Worm (Caenorhabditis elegans) whole organism, late embryonic: ENCODE results near the gene F16G10.13.

ENCODE experiments used
- C38D4.7 ChIP-seq: fragments of 200-800 bp; sonication (Bioruptor generic); optimal IDR thresholded peaks from 2 replicates; lab custom pipeline; 2018; ENCODE audit warnings: mild to moderate bottlenecking, missing genetic modification characterization, moderate library complexity, missing compliant biosample characterization
- T23F11.4 ChIP-seq: fragments of 200-800 bp; sonication (Bioruptor generic); optimal IDR thresholded peaks from 2 replicates; lab custom pipeline; 2018; ENCODE audit warnings: mild to moderate bottlenecking, missing genetic modification characterization, missing compliant biosample characterization
- Y22D7AL.16 ChIP-seq: sonication (generic microtip); optimal IDR thresholded peaks from 2 replicates; lab custom pipeline; 2016; ENCODE audit warnings: missing genetic modification characterization, missing compliant biosample characterization
- ahr-1 ChIP-seq: sonication (generic microtip); optimal IDR thresholded peaks from 2 replicates; lab custom pipeline; 2016; ENCODE audit warnings: missing genetic modification characterization, missing compliant biosample characterization
- ceh-14 ChIP-seq: sonication (generic microtip); optimal IDR thresholded peaks from 2 replicates; lab custom pipeline; 2016; ENCODE audit warnings: missing genotype, missing genetic modification characterization, missing compliant biosample characterization
- ceh-22 ChIP-seq: sonication (generic microtip); optimal IDR thresholded peaks from 2 replicates; lab custom pipeline; 2017; ENCODE audit warnings: missing biosample characterization, missing genetic modification characterization
- ceh-24 ChIP-seq: sonication (generic microtip); optimal IDR thresholded peaks from 2 replicates; lab custom pipeline; 2016; ENCODE audit warnings: mild to moderate bottlenecking, missing genetic modification characterization, missing compliant biosample characterization
- ceh-31 ChIP-seq: sonication (generic microtip); optimal IDR thresholded peaks from 2 replicates; lab custom pipeline; 2016; ENCODE audit warnings: missing genetic modification characterization, missing compliant biosample characterization
- ceh-34 ChIP-seq: sonication (generic microtip); optimal IDR thresholded peaks from 2 replicates; lab custom pipeline; 2016; ENCODE audit warnings: mild to moderate bottlenecking, missing genetic modification characterization, missing compliant biosample characterization
- ceh-45 ChIP-seq: fragments of 200-800 bp; sonication (Bioruptor generic); IDR thresholded peaks from 2 replicates; pipeline ENCODE4 v1.3.6; 2022; ENCODE audit warnings: missing genetic modification reagents, missing genetic modification characterization, missing compliant biosample characterization
- ceh-48 ChIP-seq: sonication (generic microtip); optimal IDR thresholded peaks from 2 replicates; lab custom pipeline; 2016; ENCODE audit warnings: missing genetic modification characterization, inconsistent platforms, missing compliant biosample characterization
- ceh-6 ChIP-seq: fragments of 200-800 bp; sonication (Bioruptor generic); optimal IDR thresholded peaks from 2 replicates; lab custom pipeline; 2018; ENCODE audit warnings: mild to moderate bottlenecking, missing genetic modification characterization, missing compliant biosample characterization
- dmd-4 ChIP-seq: sonication (generic microtip); optimal IDR thresholded peaks from 2 replicates; lab custom pipeline; 2016; ENCODE audit warnings: borderline replicate concordance, missing genetic modification characterization, missing compliant biosample characterization
- elt-4 ChIP-seq: sonication (generic microtip); optimal IDR thresholded peaks from 2 replicates; lab custom pipeline; 2016; ENCODE audit warnings: missing genetic modification characterization, missing compliant biosample characterization
- ets-4 ChIP-seq: sonication (generic microtip); optimal IDR thresholded peaks from 2 replicates; lab custom pipeline; 2016; ENCODE audit warnings: missing genetic modification characterization, missing compliant biosample characterization
- fax-1 ChIP-seq: sonication (generic microtip); optimal IDR thresholded peaks from 2 replicates; lab custom pipeline; 2016; ENCODE audit warnings: missing genotype, missing genetic modification characterization, missing compliant biosample characterization
- fkh-6 ChIP-seq: sonication (generic microtip); optimal IDR thresholded peaks from 2 replicates; lab custom pipeline; 2016; ENCODE audit warnings: missing genetic modification characterization, missing compliant biosample characterization
- gmeb-2 ChIP-seq: sonication (generic microtip); optimal IDR thresholded peaks from 2 replicates; lab custom pipeline; 2016; ENCODE audit warnings: missing genetic modification characterization, inconsistent platforms, missing compliant biosample characterization
- hlh-13 ChIP-seq: fragments of 200-800 bp; sonication (Bioruptor generic); optimal IDR thresholded peaks from 2 replicates; lab custom pipeline; 2018; ENCODE audit warnings: mild to moderate bottlenecking, missing genetic modification characterization, missing compliant biosample characterization
- hlh-30 ChIP-seq: sonication (generic microtip); optimal IDR thresholded peaks from 2 replicates; lab custom pipeline; 2017; ENCODE audit warnings: antibody characterized with exemption, missing genetic modification characterization, missing compliant biosample characterization; ENCODE audit not compliant: insufficient read depth
- hlh-6 ChIP-seq: sonication (generic microtip); optimal IDR thresholded peaks from 2 replicates; lab custom pipeline; 2016; ENCODE audit warnings: missing genotype, missing genetic modification characterization, missing compliant biosample characterization
- hlh-8 ChIP-seq: sonication (generic microtip); optimal IDR thresholded peaks from 2 replicates; lab custom pipeline; 2016; ENCODE audit warnings: missing genotype, missing genetic modification characterization, missing compliant biosample characterization
- lim-6 ChIP-seq: sonication (generic microtip); optimal IDR thresholded peaks from 2 replicates; lab custom pipeline; 2016; ENCODE audit warnings: missing genetic modification characterization, missing compliant biosample characterization
- lin-11 ChIP-seq: fragments of 200-800 bp; sonication (Bioruptor generic); optimal IDR thresholded peaks from 2 replicates; lab custom pipeline; 2018; ENCODE audit warnings: mild to moderate bottlenecking, missing genetic modification characterization, missing compliant biosample characterization
- mec-3 ChIP-seq: sonication (generic microtip); optimal IDR thresholded peaks from 2 replicates; lab custom pipeline; 2016; ENCODE audit warnings: borderline replicate concordance, missing genetic modification characterization, missing compliant biosample characterization
- nhr-11 ChIP-seq: fragments of 150-350 bp; optimal IDR thresholded peaks from 2 replicates; lab custom pipeline; 2014; ENCODE audit warnings: missing biosample characterization, missing genetic modification characterization
- nhr-232 ChIP-seq: sonication (generic microtip); optimal IDR thresholded peaks from 2 replicates; lab custom pipeline; 2016; ENCODE audit warnings: missing genetic modification characterization, missing compliant biosample characterization
- npax-4 ChIP-seq: sonication (generic microtip); optimal IDR thresholded peaks from 2 replicates; lab custom pipeline; 2016; ENCODE audit warnings: missing genetic modification characterization, missing compliant biosample characterization
- pros-1 ChIP-seq: fragments of 150-350 bp; optimal IDR thresholded peaks from 2 replicates; lab custom pipeline; 2014; ENCODE audit warnings: missing biosample characterization, missing genetic modification reagents, missing genetic modification characterization
- rnt-1 ChIP-seq: sonication (generic microtip); optimal IDR thresholded peaks from 2 replicates; lab custom pipeline; 2016; ENCODE audit warnings: missing genetic modification characterization, missing compliant biosample characterization
- sdc-2 ChIP-seq: sonication (generic microtip); optimal IDR thresholded peaks from 2 replicates; lab custom pipeline; 2016; ENCODE audit warnings: missing genotype, missing genetic modification characterization, missing compliant biosample characterization
- sox-2 ChIP-seq: fragments of 200-800 bp; sonication (Bioruptor generic); IDR thresholded peaks from 2 replicates; pipeline ENCODE4 v1.3.6; 2022; ENCODE audit warnings: missing genetic modification reagents, missing genetic modification characterization, missing compliant biosample characterization
- unc-55 ChIP-seq: sonication (generic microtip); optimal IDR thresholded peaks from 2 replicates; lab custom pipeline; 2017; ENCODE audit warnings: missing biosample characterization, missing genetic modification reagents, missing genetic modification characterization
- zip-5 ChIP-seq: sonication (generic microtip); optimal IDR thresholded peaks from 2 replicates; lab custom pipeline; 2016; ENCODE audit warnings: missing genetic modification characterization, missing compliant biosample characterization
- ztf-16 ChIP-seq: sonication (generic microtip); optimal IDR thresholded peaks from 2 replicates; lab custom pipeline; 2017; ENCODE audit warnings: missing genetic modification characterization, missing compliant biosample characterization

The F16G10.13 gene

ce11 chrII:2393821-2394220, 1.9 kb downstream of the F16G10.13 start, which contains the start of gene F16G10.11:
Gene F16G10.11 (minus strand): TSS chrII:2393921.
- TF ChIP-seq hlh-30 (tag; lab: Kevin White, UChicago), result no peak
- no peak for TF ChIP-seq sox-2 (GFP tag; lab: Robert Waterston, UW)
- no peak for TF ChIP-seq npax-4 (tag; lab: Kevin White, UChicago)
- TF ChIP-seq lim-6 (tag; lab: Kevin White, UChicago), result no peak
- no peak for TF ChIP-seq zip-5 (tag; lab: Kevin White, UChicago)
- TF ChIP-seq ztf-16 (tag; lab: Kevin White, UChicago), result no peak
- no peak for TF ChIP-seq hlh-13 (GFP tag; lab: Kevin White, UChicago)
- no peak for TF ChIP-seq elt-4 (tag; lab: Kevin White, UChicago)
- no peak for TF ChIP-seq gmeb-2 (tag; lab: Kevin White, UChicago)
- TF ChIP-seq fax-1 (tag; lab: Kevin White, UChicago), result no peak
- TF ChIP-seq T23F11.4 (GFP tag; lab: Kevin White, UChicago), result no peak
- no peak for TF ChIP-seq unc-55 (GFP tag; lab: Kevin White, UChicago)
- TF ChIP-seq ceh-48, result no peak
- no peak for TF ChIP-seq fkh-6 (tag; lab: Kevin White, UChicago)
- TF ChIP-seq ets-4 (tag; lab: Kevin White, UChicago), result no peak
- TF ChIP-seq C38D4.7 (GFP tag; lab: Kevin White, UChicago), result no peak

DNA sequence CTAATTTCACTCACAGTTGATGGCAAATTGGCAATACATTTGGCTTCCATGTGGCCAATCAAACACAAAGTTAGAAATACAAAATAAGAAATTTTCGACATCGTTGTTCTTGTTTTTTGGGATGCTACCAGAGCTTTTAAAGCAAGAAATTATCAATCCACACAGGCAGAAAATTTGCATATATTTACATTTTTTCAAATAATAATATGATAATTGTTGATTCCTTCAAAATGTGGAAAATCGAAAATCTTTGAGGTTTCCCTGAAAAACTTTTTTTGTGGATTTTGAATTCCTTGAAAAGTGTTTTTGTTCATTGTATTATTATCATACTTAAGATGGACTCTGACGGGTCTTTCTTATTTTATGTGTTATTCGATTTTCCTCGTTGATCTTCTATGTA, 4.9 kb downstream of the F16G10.13 start, which contains the start of gene F16G10.10:
F16G10.10 (minus strand) TSS at position 101 of the 400 bp plus-strand sequence.
- TF ChIP-seq nhr-232 (no peak), hlh-8 (tag; lab: Kevin White, UChicago) (no peak), dmd-4 (tag; lab: Kevin White, UChicago) (no peak), fax-1 (tag; lab: Kevin White, UChicago) (no peak), hlh-13 (GFP tag; lab: Kevin White, UChicago) (no peak), ahr-1 (tag; lab: Kevin White, UChicago) (no peak), lin-11 (tag; lab: Kevin White, UChicago) (no peak), rnt-1 (no peak), hlh-6 (tag; lab: Kevin White, UChicago) (no peak), ceh-6 (GFP tag; lab: Kevin White, UChicago) (no peak), Y22D7AL.16 (no peak), ets-4 (tag; lab: Kevin White, UChicago) (no peak), ceh-24 (tag; lab: Kevin White, UChicago) (no peak), ceh-31 (no peak)

- no peak for TF ChIP-seq pros-1 (tag; lab: Kevin White, UChicago)
- TF ChIP-seq ceh-31, result no peak
Observed at ce11 chrII:2385495-2385894, 10.3 kb downstream of the F16G10.13 start, which contains the start of gene F16G10.9. Gene F16G10.9 (minus strand): TSS chrII:2385595.

DNA sequence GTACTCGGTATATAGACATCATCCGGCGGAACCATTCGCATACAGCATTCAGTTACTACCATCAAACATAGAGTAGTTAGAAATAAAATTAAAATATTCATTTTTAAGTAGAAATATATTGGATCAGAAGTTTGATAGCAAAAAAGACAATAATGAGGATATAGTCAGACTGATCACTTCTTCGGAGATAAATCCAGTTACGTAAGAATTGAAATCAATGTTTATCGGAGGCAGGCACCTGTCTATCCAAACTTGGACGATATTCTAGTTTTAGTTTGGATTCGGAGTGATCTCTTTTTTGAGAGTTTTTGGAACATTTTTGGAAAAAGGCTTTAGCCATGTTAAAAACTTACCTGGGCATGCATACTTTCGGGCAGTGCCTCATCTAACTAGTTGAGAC, 12.4 kb downstream of the F16G10.13 start, which contains the start of gene F16G10.8:
F16G10.8 (minus strand) TSS at position 101 of the 400 bp plus-strand sequence.
- TF ChIP-seq mec-3 (tag; lab: Kevin White, UChicago) (no peak), ceh-48 (no peak), ceh-45 (GFP tag; lab: Robert Waterston, UW) (no peak), nhr-11 (tag; lab: Kevin White, UChicago) (no peak), lin-11 (tag; lab: Kevin White, UChicago) (no peak), ceh-34 (tag; lab: Kevin White, UChicago) (no peak), ceh-22 (tag; lab: Kevin White, UChicago) (no peak), fax-1 (tag; lab: Kevin White, UChicago) (no peak), ets-4 (tag; lab: Kevin White, UChicago) (no peak), ceh-14 (tag; lab: Kevin White, UChicago) (no peak), sdc-2 (no peak)
